Fruit fly (Drosophila melanogaster): ENCODE data around the gene CG3808.

DNA sequence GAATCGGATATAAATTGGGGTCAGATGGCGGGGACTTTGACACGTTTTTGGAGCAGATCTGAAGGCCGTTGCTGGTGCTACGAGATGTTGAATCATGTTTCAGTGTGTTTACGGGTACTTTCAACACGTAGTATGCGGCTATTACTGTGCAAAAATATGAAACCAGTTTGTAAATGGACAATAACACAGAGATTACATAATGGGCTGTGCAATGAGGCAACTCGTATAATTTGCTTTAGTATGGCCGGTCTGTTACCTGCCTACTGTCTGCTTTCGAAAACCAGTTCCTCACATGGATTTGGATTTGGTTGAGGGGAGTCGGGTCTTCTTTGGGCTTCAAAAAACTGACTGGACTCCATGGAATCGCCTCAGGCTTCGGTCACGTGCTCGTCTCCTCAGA lies 48.0 kb downstream of the CG3808 start:
- TF ChIP-seq CG10631 (GFP tag; optimal IDR thresholded peaks at IDR 0.05), result no peak
- TF ChIP-seq pdm3 (GFP tag; optimal IDR thresholded peaks at IDR 0.05), result no peak
- TF ChIP-seq CG7368 (GFP tag; optimal IDR thresholded peaks at IDR 0.05), result no peak
- no peak for TF ChIP-seq CG8319 (GFP tag; optimal IDR thresholded peaks at IDR 0.05)
- no peak for TF ChIP-seq fd85E (GFP tag; optimal IDR thresholded peaks at IDR 0.05)
- TF ChIP-seq dsx (GFP tag; optimal IDR thresholded peaks at IDR 0.05; ENCODE audit: poor library complexity, severe bottlenecking), result no peak
- no peak for TF ChIP-seq Blimp-1 (GFP tag; optimal IDR thresholded peaks at IDR 0.05)
- no peak for TF ChIP-seq svp (GFP tag)
- no peak for TF ChIP-seq dac (GFP tag; optimal IDR thresholded peaks at IDR 0.05)
- TF ChIP-seq CG8632 (GFP tag; optimal IDR thresholded peaks at IDR 0.05), result no peak
- no peak for TF ChIP-seq Ets21C (GFP tag; optimal IDR thresholded peaks at IDR 0.05)
- no peak for TF ChIP-seq net (GFP tag; optimal IDR thresholded peaks at IDR 0.05)
- TF ChIP-seq Eip75B (GFP tag; optimal IDR thresholded peaks at IDR 0.05), result peak; percentile 22
